Worm (Caenorhabditis elegans) whole organism, L4 larva: ENCODE measurements around the gene nlp-80.

ENCODE experiments used
- D1046.2 ChIP-seq: fragments of 200-800 bp; sonication (Bioruptor generic); IDR thresholded peaks from 2 replicates; pipeline ENCODE4 v1.3.6; 2022; ENCODE audit warnings: missing genetic modification characterization, missing compliant biosample characterization
- F37D6.2 ChIP-seq: sonication (generic microtip); optimal IDR thresholded peaks from 2 replicates; lab custom pipeline; 2016; ENCODE audit warnings: mild to moderate bottlenecking, missing genetic modification characterization, missing compliant biosample characterization
- F44E2.7 ChIP-seq: fragments of 200-800 bp; sonication (Bioruptor generic); IDR thresholded peaks from 2 replicates; pipeline ENCODE4 v2.1.2; 2022; ENCODE audit warnings: missing genetic modification characterization, missing compliant biosample characterization
- Y48G9A.11 ChIP-seq: fragments of 200-800 bp; sonication (Bioruptor generic); IDR thresholded peaks from 2 replicates; pipeline ENCODE4 v1.3.6; 2022; ENCODE audit warnings: missing genetic modification reagents, missing genetic modification characterization, missing compliant biosample characterization
- ZK337.2 ChIP-seq: fragments of 200-800 bp; sonication (Bioruptor generic); IDR thresholded peaks from 2 replicates; pipeline ENCODE4 v1.3.6; 2022; ENCODE audit warnings: missing genetic modification reagents, missing genetic modification characterization, missing compliant biosample characterization
- ZK546.5 ChIP-seq, 2 experiments: sonication (generic microtip); optimal IDR thresholded peaks; 2 replicates each; lab custom pipeline; 2017; ENCODE audit warnings: missing biosample characterization in 2 of 2, missing genetic modification characterization in 2 of 2
- aha-1 ChIP-seq: fragments of 150-350 bp; peaks from one replicate; lab custom pipeline; 2014; ENCODE audit warnings: missing biosample characterization, missing genetic modification characterization
- aly-2 ChIP-seq: sonication (generic microtip); optimal IDR thresholded peaks from 2 replicates; lab custom pipeline; 2018; ENCODE audit warnings: missing biosample characterization, missing genetic modification characterization
- attf-4 ChIP-seq: sonication (generic microtip); optimal IDR thresholded peaks from 3 replicates; lab custom pipeline; 2017; ENCODE audit warnings: missing biosample characterization, missing genetic modification characterization
- ceh-28 ChIP-seq: fragments of 150-350 bp; optimal IDR thresholded peaks from 2 replicates; lab custom pipeline; 2014; ENCODE audit warnings: missing biosample characterization, missing genetic modification reagents, missing genetic modification characterization
- ceh-62 ChIP-seq: sonication (generic microtip); optimal IDR thresholded peaks from 2 replicates; lab custom pipeline; 2017; ENCODE audit warnings: missing biosample characterization, missing genetic modification characterization
- cey-2 ChIP-seq: sonication (generic microtip); optimal IDR thresholded peaks from 3 replicates; lab custom pipeline; 2017; ENCODE audit warnings: missing genetic modification characterization, mild to moderate bottlenecking, missing compliant biosample characterization, antibody characterized with exemption, borderline replicate concordance; ENCODE audit not compliant: insufficient read depth
- ctbp-1 ChIP-seq: fragments of 200-800 bp; sonication (Bioruptor generic); IDR thresholded peaks from 2 replicates; pipeline ENCODE4 v1.3.6; 2022; ENCODE audit warnings: missing genetic modification reagents, missing genetic modification characterization, missing compliant biosample characterization
- daf-16 ChIP-seq, 3 experiments: sonication (generic microtip); optimal IDR thresholded peaks; 2 replicates each; lab custom pipeline; 2016 to 2017; ENCODE audit warnings: missing genetic modification characterization in 3 of 3, missing genetic modification reagents in 3 of 3, mild to moderate bottlenecking in 2 of 3, missing compliant biosample characterization in 2 of 3, missing biosample characterization in 1 of 3, moderate library complexity in 1 of 3
- daf-19 ChIP-seq: fragments of 200-800 bp; sonication (Bioruptor generic); conservative IDR thresholded peaks from 2 replicates; pipeline ENCODE4 v1.3.6; 2022; ENCODE audit warnings: missing genetic modification characterization, missing compliant biosample characterization
- dmd-8 ChIP-seq: fragments of 200-800 bp; sonication (Bioruptor generic); IDR thresholded peaks from 2 replicates; pipeline ENCODE4 v1.3.6; 2022; ENCODE audit warnings: missing genetic modification characterization, missing compliant biosample characterization
- dmd-9 ChIP-seq: fragments of 200-800 bp; sonication (Bioruptor generic); IDR thresholded peaks from 2 replicates; pipeline ENCODE4 v1.3.6; 2022; ENCODE audit warnings: missing genetic modification reagents, missing genetic modification characterization, missing compliant biosample characterization
- dpl-1 ChIP-seq: fragments of 150-350 bp; optimal IDR thresholded peaks from 2 replicates; lab custom pipeline; 2014; ENCODE audit warnings: missing biosample characterization, missing genetic modification reagents, missing genetic modification characterization
- dve-1 ChIP-seq: sonication (generic microtip); optimal IDR thresholded peaks from 2 replicates; lab custom pipeline; 2017; ENCODE audit warnings: antibody characterized with exemption, mild to moderate bottlenecking, missing genetic modification characterization, missing compliant biosample characterization; ENCODE audit not compliant: insufficient read depth
- egl-27 ChIP-seq: sonication (generic microtip); optimal IDR thresholded peaks from 3 replicates; lab custom pipeline; 2017; ENCODE audit warnings: missing biosample characterization, missing genetic modification reagents, missing genetic modification characterization
- gei-8 ChIP-seq: fragments of 200-800 bp; sonication (Bioruptor generic); optimal IDR thresholded peaks from 2 replicates; lab custom pipeline; 2018; ENCODE audit warnings: mild to moderate bottlenecking, missing genetic modification characterization, missing compliant biosample characterization
- hlh-11 ChIP-seq: fragments of 200-800 bp; sonication (Bioruptor generic); optimal IDR thresholded peaks from 2 replicates; lab custom pipeline; 2018; ENCODE audit warnings: mild to moderate bottlenecking, missing genetic modification characterization, missing compliant biosample characterization
- hlh-30 ChIP-seq: sonication (generic microtip); optimal IDR thresholded peaks from 2 replicates; lab custom pipeline; 2017; ENCODE audit warnings: antibody characterized with exemption, mild to moderate bottlenecking, missing genetic modification characterization, missing compliant biosample characterization; ENCODE audit not compliant: insufficient read depth
- mdl-1 ChIP-seq, 2 experiments: fragments of 150-350 bp in 1 of 2; sonication (generic microtip) in 1 of 2; optimal IDR thresholded peaks; 2 replicates each; lab custom pipeline; 2014 to 2017; ENCODE audit warnings: missing biosample characterization in 2 of 2, missing genetic modification characterization in 2 of 2
- mdt-29 ChIP-seq: fragments of 200-800 bp; sonication (Bioruptor generic); IDR thresholded peaks from 2 replicates; pipeline ENCODE4 v1.3.6; 2022; ENCODE audit warnings: missing genetic modification reagents, missing genetic modification characterization, missing compliant biosample characterization
- mep-1 ChIP-seq: fragments of 150-350 bp; sonication (generic microtip); optimal IDR thresholded peaks from 3 replicates; lab custom pipeline; 2014; ENCODE audit warnings: missing biosample characterization, missing genetic modification characterization
- mxl-3 ChIP-seq: fragments of 200-800 bp; sonication (Bioruptor generic); optimal IDR thresholded peaks from 2 replicates; lab custom pipeline; 2018; ENCODE audit warnings: mild to moderate bottlenecking, missing genetic modification characterization, missing compliant biosample characterization
- nhr-102 ChIP-seq: sonication (generic microtip); optimal IDR thresholded peaks from 2 replicates; lab custom pipeline; 2016; ENCODE audit warnings: mild to moderate bottlenecking, missing genetic modification characterization, moderate library complexity, missing compliant biosample characterization
- nhr-237 ChIP-seq: sonication (generic microtip); optimal IDR thresholded peaks from 2 replicates; lab custom pipeline; 2017; ENCODE audit warnings: missing biosample characterization, missing genetic modification characterization
- nhr-25 ChIP-seq: sonication (generic microtip); optimal IDR thresholded peaks from 2 replicates; lab custom pipeline; 2017; ENCODE audit warnings: missing genetic modification characterization, mild to moderate bottlenecking, missing compliant biosample characterization, antibody characterized with exemption, moderate library complexity, borderline replicate concordance; ENCODE audit not compliant: insufficient read depth
- nhr-42 ChIP-seq: fragments of 200-800 bp; sonication (Bioruptor generic); IDR thresholded peaks from 2 replicates; pipeline ENCODE4 v1.3.6; 2022; ENCODE audit warnings: missing genetic modification characterization, missing compliant biosample characterization
- nhr-48 ChIP-seq: sonication (generic microtip); optimal IDR thresholded peaks from 2 replicates; lab custom pipeline; 2016; ENCODE audit warnings: mild to moderate bottlenecking, missing genetic modification characterization, missing compliant biosample characterization
- nhr-76 ChIP-seq: fragments of 150-350 bp; optimal IDR thresholded peaks from 2 replicates; lab custom pipeline; 2014; ENCODE audit warnings: missing biosample characterization, missing genetic modification characterization
- php-3 ChIP-seq: fragments of 200-800 bp; sonication (Bioruptor generic); IDR thresholded peaks from 2 replicates; pipeline ENCODE4 v1.3.6; 2022; ENCODE audit warnings: missing genetic modification reagents, missing genetic modification characterization, missing compliant biosample characterization
- set-16 ChIP-seq: fragments of 200-800 bp; sonication (Bioruptor generic); IDR thresholded peaks from 2 replicates; pipeline ENCODE4 v1.3.6; 2022; ENCODE audit warnings: missing genetic modification reagents, missing genetic modification characterization, missing compliant biosample characterization
- spr-1 ChIP-seq: sonication (generic microtip); optimal IDR thresholded peaks from 2 replicates; lab custom pipeline; 2016; ENCODE audit warnings: mild to moderate bottlenecking, missing genetic modification characterization, missing compliant biosample characterization
- spr-3 ChIP-seq: fragments of 200-800 bp; sonication (Bioruptor generic); optimal IDR thresholded peaks from 2 replicates; lab custom pipeline; 2018; ENCODE audit warnings: mild to moderate bottlenecking, missing genetic modification characterization, missing compliant biosample characterization
- unc-39 ChIP-seq: sonication (generic microtip); optimal IDR thresholded peaks from 2 replicates; lab custom pipeline; 2017; ENCODE audit warnings: missing biosample characterization, missing genetic modification characterization
- unc-62 ChIP-seq, 3 experiments: fragments of 150-350 bp in 1 of 3; sonication (generic microtip); optimal IDR thresholded peaks in 2 of 3; peaks in 1 of 3; 1 replicate in 1 of 3; 2 replicates in 2 of 3; lab custom pipeline; 2014 to 2017; ENCODE audit warnings: missing biosample characterization in 3 of 3, missing genetic modification characterization in 3 of 3, missing genetic modification reagents in 3 of 3, missing genotype in 1 of 3
- zfp-3 ChIP-seq: fragments of 200-800 bp; sonication (Bioruptor generic); conservative IDR thresholded peaks from 2 replicates; pipeline ENCODE4 v1.3.6; 2022; ENCODE audit warnings: missing genetic modification reagents, missing genetic modification characterization, missing compliant biosample characterization
- zip-11 ChIP-seq: fragments of 200-800 bp; sonication (Bioruptor generic); IDR thresholded peaks from 2 replicates; pipeline ENCODE4 v1.3.6; 2022; ENCODE audit warnings: missing genetic modification characterization, missing compliant biosample characterization
- zip-2 ChIP-seq: fragments of 150-350 bp; optimal IDR thresholded peaks from 2 replicates; lab custom pipeline; 2014; ENCODE audit warnings: missing biosample characterization, missing genetic modification characterization

Gene nlp-80

DNA sequence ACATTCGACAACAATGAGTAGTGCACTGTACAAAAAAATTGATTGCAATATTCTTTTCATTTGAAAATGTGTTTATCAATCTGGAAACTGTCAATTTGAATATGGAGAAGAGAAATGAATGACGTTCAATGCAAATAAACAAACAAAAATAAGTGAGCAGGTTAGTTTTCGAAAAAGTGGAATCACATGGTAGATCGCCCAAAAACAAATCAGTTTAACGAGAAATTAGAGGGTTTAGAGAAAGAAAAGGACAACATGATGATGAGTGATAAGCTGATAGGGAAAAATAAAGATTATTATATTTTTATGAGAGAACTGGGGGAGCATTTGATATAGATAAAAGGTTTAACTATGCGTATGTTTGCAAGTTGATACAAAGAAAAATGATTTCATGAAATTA is 3.9 kb upstream of the nlp-80 start, which contains the start of gene T04C12.8 (continued):
- TF ChIP-seq cey-2 (tag; lab: Kevin White, UChicago) = no peak
- TF ChIP-seq php-3 (GFP tag; lab: Robert Waterston, UW) = peak; percentile 94
- no peak for TF ChIP-seq zip-2
- TF ChIP-seq ZK337.2 = no peak
- peak; percentile 69 for TF ChIP-seq hlh-30
- TF ChIP-seq unc-39 (tag; lab: Kevin White, UChicago) = no peak
- no peak for TF ChIP-seq dmd-9
- no peak for TF ChIP-seq ZK546.5 (tag; optimal IDR thresholded peaks at IDR 0.05; lab: Kevin White, UChicago)
- TF ChIP-seq, all 104 proteins: peak for 24

DNA sequence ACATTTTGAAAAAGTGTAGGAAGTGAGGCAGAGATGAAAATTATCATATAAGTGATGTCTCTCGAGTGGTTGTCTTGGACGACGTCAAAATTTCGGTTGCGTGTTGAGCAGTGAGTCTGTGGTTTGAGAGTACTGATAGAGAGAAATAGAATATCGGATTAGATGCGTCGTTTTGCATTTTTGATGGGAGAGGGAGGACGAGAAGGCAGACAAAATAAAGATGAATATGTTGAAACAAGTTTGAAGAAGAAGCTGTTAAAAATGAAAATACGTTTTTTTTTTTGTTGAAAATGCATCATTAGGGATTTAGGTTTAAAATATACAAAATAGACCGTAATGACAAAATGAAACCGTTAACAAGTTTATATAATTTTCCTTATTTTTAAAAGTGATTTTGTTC is 2.3 kb downstream of the nlp-80 start, which contains the start of gene T04C12.9:
TSS of gene T04C12.9 (minus strand) at position 101 of the 400 bp plus-strand sequence.
- TF ChIP-seq zip-11 (GFP tag; lab: Robert Waterston, UW) (no peak), aha-1 (tag; lab: Kevin White, UChicago) (peak; percentile 23), unc-62 (GFP tag; optimal IDR thresholded peaks at IDR 0.05 in 1 of 2; lab: Kevin White, UChicago) (peak in 1 of 2 experiments; percentile 4), unc-62 (tag; optimal IDR thresholded peaks at IDR 0.05; lab: Kevin White, UChicago) (no peak)

DNA sequence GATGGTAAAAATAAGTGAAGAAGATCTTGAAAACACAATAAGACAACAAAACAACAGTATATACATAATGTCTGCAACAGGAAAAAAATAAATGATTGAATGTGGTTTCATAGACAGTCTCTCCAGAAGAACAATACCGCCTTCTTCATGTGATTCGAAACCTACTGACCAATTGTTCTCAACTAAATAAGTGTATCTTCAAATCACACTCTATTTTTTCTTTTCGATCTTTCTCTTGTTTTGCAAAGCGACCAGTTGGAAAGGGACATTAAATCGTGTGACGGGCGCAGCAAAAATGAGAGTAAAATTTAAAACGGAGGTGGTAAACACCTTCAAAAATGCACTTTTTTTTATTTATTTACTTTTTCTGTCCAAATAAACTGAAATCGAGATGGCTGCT is 3.5 kb downstream of the nlp-80 start:
- TF ChIP-seq ceh-62 (tag; lab: Kevin White, UChicago) (no peak), nhr-102 (tag; lab: Kevin White, UChicago) (no peak), mdt-29 (GFP tag; lab: Robert Waterston, UW) (no peak), F44E2.7 (GFP tag; lab: Robert Waterston, UW) (no peak), unc-62 (GFP tag; optimal IDR thresholded peaks at IDR 0.05 in 1 of 2; lab: Kevin White, UChicago) (peak in 1 of 2 experiments; percentile 81), unc-62 (tag; optimal IDR thresholded peaks at IDR 0.05; lab: Kevin White, UChicago) (no peak), hlh-30 (peak; percentile 62), mdl-1 (tag; optimal IDR thresholded peaks at IDR 0.05; lab: Kevin White, UChicago) (peak in 1 of 2 experiments; percentile 14), nhr-76 (tag; lab: Kevin White, UChicago) (no peak), daf-16 (GFP tag; optimal IDR thresholded peaks at IDR 0.05; lab: Kevin White, UChicago) (peak in 1 of 2 experiments; percentile 65), daf-16 (tag; optimal IDR thresholded peaks at IDR 0.05; lab: Kevin White, UChicago) (no peak), gei-8 (GFP tag; lab: Kevin White, UChicago) (no peak), ctbp-1 (GFP tag; lab: Robert Waterston, UW) (no peak)

DNA sequence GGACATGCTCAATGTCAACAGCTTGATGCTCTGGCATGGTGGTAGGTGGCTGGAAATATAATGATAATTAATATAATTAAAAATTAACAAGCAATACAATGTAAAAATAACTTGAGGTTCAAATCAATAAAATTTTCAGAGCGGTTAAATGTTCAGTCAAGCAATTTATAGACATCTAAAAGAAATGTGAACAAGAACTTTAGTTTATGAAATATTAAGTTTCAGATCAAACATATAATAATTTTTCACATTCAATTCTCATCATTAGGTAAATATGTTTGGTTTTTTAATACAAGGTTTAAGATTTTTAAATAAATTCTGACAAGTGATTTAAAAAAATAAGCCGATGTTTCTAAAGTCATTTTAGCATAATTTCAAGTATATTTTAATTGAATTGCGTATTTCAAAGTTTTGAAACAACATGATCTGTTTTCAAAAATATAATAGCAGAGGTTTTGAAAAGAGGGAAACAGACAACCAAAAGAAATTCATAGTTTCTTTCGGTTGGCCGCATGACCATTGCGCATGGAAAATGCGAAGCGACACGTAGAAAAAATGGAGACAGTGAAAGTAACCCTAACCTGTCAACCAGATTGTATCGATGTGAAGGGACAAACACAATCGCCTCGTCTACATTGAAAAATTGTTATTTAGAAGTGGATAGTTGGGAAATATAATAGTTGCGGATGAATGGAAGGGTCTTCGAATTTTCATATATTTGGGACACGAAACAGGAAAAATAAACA is 5.0 kb downstream of the nlp-80 start, which contains the start of gene T04C12.11:
TSS of gene T04C12.11 (minus strand) at position 51 of the 746 bp plus-strand sequence.
- TF ChIP-seq spr-3 (GFP tag; lab: Kevin White, UChicago) = no peak
- TF ChIP-seq set-16 = no peak
- TF ChIP-seq nhr-48 (tag; lab: Kevin White, UChicago) = no peak
- TF ChIP-seq D1046.2 (GFP tag; lab: Robert Waterston, UW) = no peak
- TF ChIP-seq hlh-11 = no peak
- TF ChIP-seq dpl-1 = no peak
- no peak for TF ChIP-seq ceh-28 (tag; lab: Kevin White, UChicago)
- no peak for TF ChIP-seq nhr-42 (GFP tag; lab: Robert Waterston, UW)
- peak in 1 of 2 experiments; percentile 16 for TF ChIP-seq mdl-1 (tag; optimal IDR thresholded peaks at IDR 0.05; lab: Kevin White, UChicago)
- no peak for TF ChIP-seq daf-19 (GFP tag; lab: Robert Waterston, UW)
- TF ChIP-seq aly-2 (tag; lab: Kevin White, UChicago) = no peak
- TF ChIP-seq nhr-25 (tag; lab: Kevin White, UChicago) = peak; percentile 18
- no peak for TF ChIP-seq dve-1
- no peak for TF ChIP-seq zfp-3 (GFP tag; lab: Robert Waterston, UW)
- no peak for TF ChIP-seq F37D6.2
- TF ChIP-seq egl-27 (tag; lab: Kevin White, UChicago) = no peak
- no peak for TF ChIP-seq attf-4
- TF ChIP-seq mep-1 (tag; lab: Kevin White, UChicago) = no peak
- no peak for TF ChIP-seq mxl-3
- TF ChIP-seq spr-1 (tag; lab: Kevin White, UChicago) = no peak
- no peak for TF ChIP-seq nhr-237 (tag; lab: Kevin White, UChicago)
- TF ChIP-seq dmd-8 (GFP tag; lab: Robert Waterston, UW) = no peak
- no peak for TF ChIP-seq zip-11 (GFP tag; lab: Robert Waterston, UW)
- TF ChIP-seq gei-8 (GFP tag; lab: Kevin White, UChicago) = no peak
- peak; percentile 61 for TF ChIP-seq hlh-30
- no peak for TF ChIP-seq ceh-62 (tag; lab: Kevin White, UChicago)
- TF ChIP-seq Y48G9A.11 (GFP tag; lab: Robert Waterston, UW) = no peak
